Worm (Caenorhabditis elegans) whole organism, L4 larva: Measurements from ENCODE around the gene C37C3.18.

Experiments used
- D1046.2 ChIP-seq: fragments of 200-800 bp; sonication (Bioruptor generic); IDR thresholded peaks from 2 replicates; pipeline ENCODE4 v1.3.6; 2022; ENCODE audit warnings: missing genetic modification characterization, missing compliant biosample characterization
- T26A8.4 ChIP-seq: fragments of 200-800 bp; sonication (Bioruptor generic); IDR thresholded peaks from 2 replicates; pipeline ENCODE4 v1.3.6; 2022; ENCODE audit warnings: missing genetic modification characterization, missing compliant biosample characterization
- dpl-1 ChIP-seq: fragments of 150-350 bp; optimal IDR thresholded peaks from 2 replicates; lab custom pipeline; 2014; ENCODE audit warnings: missing biosample characterization, missing genetic modification reagents, missing genetic modification characterization
- lin-1 ChIP-seq: fragments of 200-800 bp; sonication (Bioruptor generic); IDR thresholded peaks from 2 replicates; pipeline ENCODE4 v1.3.6; 2022; ENCODE audit warnings: missing genetic modification reagents, missing genetic modification characterization, missing compliant biosample characterization
- nhr-77 ChIP-seq: fragments of 150-350 bp; optimal IDR thresholded peaks from 2 replicates; lab custom pipeline; 2014; ENCODE audit warnings: missing biosample characterization, missing genetic modification characterization
- skn-1 ChIP-seq: fragments of 150-350 bp; optimal IDR thresholded peaks from 2 replicates; lab custom pipeline; 2014; ENCODE audit warnings: missing biosample characterization, missing genetic modification characterization
- ztf-11 ChIP-seq: fragments of 150-350 bp; optimal IDR thresholded peaks from 2 replicates; lab custom pipeline; 2014; ENCODE audit warnings: missing biosample characterization, missing genetic modification characterization

DNA sequence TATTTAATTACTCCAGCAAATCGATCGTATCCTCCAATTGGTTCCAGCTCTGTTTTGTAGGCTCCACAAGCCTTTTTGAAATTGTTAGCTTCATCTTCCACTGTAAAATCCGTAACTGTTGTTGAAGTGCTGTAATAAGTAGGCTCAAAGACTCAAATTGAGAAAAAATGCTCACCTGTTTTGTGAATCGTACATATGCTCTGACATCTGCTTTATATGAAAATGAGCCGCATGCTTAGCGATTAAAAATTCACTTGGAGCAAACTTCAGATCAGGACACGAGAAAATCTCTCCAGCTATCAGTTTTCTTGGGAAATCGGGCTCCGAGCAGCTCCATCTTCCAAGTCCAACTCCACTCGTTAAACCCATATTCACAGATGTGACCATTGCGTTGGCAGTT, 46.3 kb upstream of the C37C3.18 start:
- TF ChIP-seq dpl-1 (no peak), lin-1 (GFP tag; lab: Robert Waterston, UW) (no peak), T26A8.4 (no peak), skn-1 (tag; lab: Kevin White, UChicago) (no peak), nhr-77 (tag; lab: Kevin White, UChicago) (no peak), ztf-11 (tag; lab: Kevin White, UChicago) (no peak), D1046.2 (no peak)
